Fruit fly (Drosophila melanogaster) whole organism, wandering third instar larva: ENCODE results near the gene gammaSnap2.

Source experiments
- CG32264 ChIP-seq: fragments of 200-800 bp; sonication (Bioruptor generic); optimal IDR thresholded peaks from 2 replicates; lab custom pipeline; 2016; ENCODE audit warnings: missing biosample characterization, missing genetic modification characterization
- CrebA ChIP-seq: fragments of 200-800 bp; sonication (Bioruptor generic); optimal IDR thresholded peaks from 2 replicates; lab custom pipeline; 2016; ENCODE audit warnings: missing biosample characterization, mild to moderate bottlenecking, missing genetic modification characterization, borderline replicate concordance
- Dfd ChIP-seq: fragments of >200 bp; optimal IDR thresholded peaks from 2 replicates; lab custom pipeline; 2017; ENCODE audit warnings: missing biosample characterization, missing genetic modification characterization
- Dif ChIP-seq: fragments of 200-275, 200-300 bp; sonication (Bioruptor generic); optimal IDR thresholded peaks from 2 replicates; lab custom pipeline; 2018; ENCODE audit warnings: missing biosample characterization, missing genetic modification characterization; ENCODE audit not compliant: partially characterized antibody
- GATAd ChIP-seq: sonication (Bioruptor generic); optimal IDR thresholded peaks from 2 replicates; lab custom pipeline; 2016; ENCODE audit warnings: missing biosample characterization, missing genetic modification characterization
- Hnf4 ChIP-seq: fragments of 200-800 bp; sonication (Bioruptor generic); optimal IDR thresholded peaks from 2 replicates; lab custom pipeline; 2016; ENCODE audit warnings: missing biosample characterization, mild to moderate bottlenecking, missing genetic modification characterization
- Hr78 ChIP-seq: fragments of >200 bp; optimal IDR thresholded peaks from 2 replicates; lab custom pipeline; 2017; ENCODE audit warnings: missing biosample characterization, missing genetic modification characterization
- Hr83 ChIP-seq: fragments of 200-300 bp; sonication (Bioruptor generic); optimal IDR thresholded peaks from 2 replicates; lab custom pipeline; 2016; ENCODE audit warnings: missing biosample characterization, mild to moderate bottlenecking, missing genetic modification characterization, moderate library complexity; ENCODE audit not compliant: poor library complexity, severe bottlenecking
- Jra ChIP-seq: sonication (Bioruptor generic); optimal IDR thresholded peaks from 2 replicates; lab custom pipeline; 2016; ENCODE audit warnings: missing biosample characterization, missing genetic modification characterization
- Mio ChIP-seq: sonication (Bioruptor generic); optimal IDR thresholded peaks from 2 replicates; lab custom pipeline; 2016; ENCODE audit warnings: missing biosample characterization, missing genetic modification characterization
- Myc ChIP-seq: fragments of >200 bp; optimal IDR thresholded peaks from 2 replicates; lab custom pipeline; 2017
- N ChIP-seq: fragments of >200 bp; optimal IDR thresholded peaks from 2 replicates; lab custom pipeline; 2018; ENCODE audit warnings: missing biosample characterization, missing external identifiers, missing genetic modification characterization
- Rel ChIP-seq, 2 experiments: fragments of 200-800 bp; sonication (Bioruptor generic) in 1 of 2; optimal IDR thresholded peaks; 2 replicates in 1 of 2; 3 replicates in 1 of 2; lab custom pipeline; 2016 to 2019; ENCODE audit warnings: mild to moderate bottlenecking in 2 of 2, missing biosample characterization in 2 of 2, missing genetic modification characterization in 2 of 2, moderate library complexity in 1 of 2
- Sp1 ChIP-seq: fragments of 200-800 bp; sonication (Bioruptor generic); optimal IDR thresholded peaks from 3 replicates; lab custom pipeline; 2019; ENCODE audit warnings: missing biosample characterization, mild to moderate bottlenecking, missing genetic modification characterization, moderate library complexity
- Vsx2 ChIP-seq: fragments of 200-300, 225-300 bp; sonication (Bioruptor generic); optimal IDR thresholded peaks from 2 replicates; lab custom pipeline; 2018; ENCODE audit warnings: missing biosample characterization, missing genetic modification characterization; ENCODE audit not compliant: partially characterized antibody
- br ChIP-seq: fragments of 200-800 bp; sonication (Bioruptor generic); optimal IDR thresholded peaks from 2 replicates; lab custom pipeline; 2016; ENCODE audit warnings: missing biosample characterization, missing genetic modification characterization
- dl ChIP-seq, 2 experiments: fragments of 175-275, 200-275 bp in 1 of 2; fragments of 200-275 bp in 1 of 2; sonication (Bioruptor generic); optimal IDR thresholded peaks; lab custom pipeline; 2018; ENCODE audit warnings: mild to moderate bottlenecking in 2 of 2, missing biosample characterization in 2 of 2, missing genetic modification characterization in 2 of 2, moderate library complexity in 2 of 2; ENCODE audit not compliant: partially characterized antibody in 2 of 2, insufficient read depth in 1 of 2
- dmrt93B ChIP-seq: fragments of 200-800 bp; sonication (Bioruptor generic); optimal IDR thresholded peaks from 2 replicates; lab custom pipeline; 2018; ENCODE audit warnings: missing biosample characterization, mild to moderate bottlenecking, missing genetic modification characterization
- dsf ChIP-seq: sonication (Bioruptor generic); optimal IDR thresholded peaks from 2 replicates; lab custom pipeline; 2016; ENCODE audit warnings: missing biosample characterization, missing genetic modification characterization, borderline replicate concordance
- fru ChIP-seq: fragments of 200-800 bp; sonication (Bioruptor generic); optimal IDR thresholded peaks from 3 replicates; lab custom pipeline; 2016; ENCODE audit warnings: missing biosample characterization, mild to moderate bottlenecking, missing genetic modification characterization
- h ChIP-seq: fragments of 200-800 bp; sonication (Bioruptor generic); optimal IDR thresholded peaks from 3 replicates; lab custom pipeline; 2016; ENCODE audit warnings: missing biosample characterization, mild to moderate bottlenecking, missing genetic modification characterization
- jim ChIP-seq: fragments of 175-275, 200-325 bp; sonication (Bioruptor generic); optimal IDR thresholded peaks from 2 replicates; lab custom pipeline; 2016; ENCODE audit warnings: missing biosample characterization, mild to moderate bottlenecking, missing genetic modification characterization
- pan ChIP-seq: fragments of >200 bp; optimal IDR thresholded peaks from 2 replicates; lab custom pipeline; 2017
- psq ChIP-seq: fragments of 200-800 bp; sonication (Bioruptor generic); optimal IDR thresholded peaks from 3 replicates; lab custom pipeline; 2017; ENCODE audit warnings: missing biosample characterization, mild to moderate bottlenecking, missing genetic modification characterization, moderate library complexity
- sage ChIP-seq: fragments of 200-800 bp; sonication (Bioruptor generic); optimal IDR thresholded peaks from 2 replicates; lab custom pipeline; 2016; ENCODE audit warnings: missing biosample characterization, mild to moderate bottlenecking, missing genetic modification characterization
- sv ChIP-seq: fragments of 200-800 bp; sonication (Bioruptor generic); optimal IDR thresholded peaks from 3 replicates; lab custom pipeline; 2016; ENCODE audit warnings: missing biosample characterization, missing genetic modification characterization
- tai ChIP-seq: sonication (Bioruptor generic); optimal IDR thresholded peaks from 2 replicates; lab custom pipeline; 2016; ENCODE audit warnings: missing biosample characterization, missing genetic modification characterization
- usp ChIP-seq: fragments of >200 bp; optimal IDR thresholded peaks from 2 replicates; lab custom pipeline; 2017; ENCODE audit warnings: missing biosample characterization, missing genetic modification characterization
- woc ChIP-seq: sonication (Bioruptor generic); optimal IDR thresholded peaks from 2 replicates; lab custom pipeline; 2016; ENCODE audit warnings: missing biosample characterization, mild to moderate bottlenecking, missing genetic modification characterization

gammaSnap2 gene

dm6 chr3R:10130091-10130490 is 8.9 kb upstream of the gammaSnap2 start (continued):
- TF ChIP-seq dl (GFP tag; optimal IDR thresholded peaks at IDR 0.05; lab: Kevin White, UChicago; ENCODE audit: insufficient read depth in 1 of 2, partially characterized antibody in 2 of 2) = no peak
- no peak for TF ChIP-seq tai (GFP tag; lab: Kevin White, UChicago)
- no peak for TF ChIP-seq CrebA (GFP tag; lab: Kevin White, UChicago)
- TF ChIP-seq Hnf4 = peak; percentile 56
- TF ChIP-seq, all 38 proteins: peak for 14

dm6 chr3R:10125477-10125876 is 4.3 kb upstream of the gammaSnap2 start, which contains the start of gene knk:
Gene knk, minus strand, starts transcription at chr3R:10125664.
- TF ChIP-seq fru (GFP tag; lab: Kevin White, UChicago) (no peak), Dif (peak; percentile 69), Vsx2 (GFP tag; lab: Kevin White, UChicago) (peak; percentile 56), GATAd (GFP tag; lab: Kevin White, UChicago) (no peak), CrebA (GFP tag; lab: Kevin White, UChicago) (no peak), Jra (GFP tag; lab: Kevin White, UChicago) (no peak), tai (GFP tag; lab: Kevin White, UChicago) (peak; percentile 14), woc (GFP tag; lab: Kevin White, UChicago) (peak; percentile 10), Hr78 (GFP tag; lab: Kevin White, UChicago) (no peak), N (no peak), Hnf4 (peak; percentile 52), dl (GFP tag; optimal IDR thresholded peaks at IDR 0.05; lab: Kevin White, UChicago; ENCODE audit: insufficient read depth in 1 of 2, partially characterized antibody in 2 of 2) (peak in 1 of 2 experiments; percentile 47), h (GFP tag; lab: Kevin White, UChicago) (peak; percentile 35), Mio (no peak)
- TF ChIP-seq, all 38 proteins: peak for 7

dm6 chr3R:10124764-10125163 is 3.6 kb upstream of the gammaSnap2 start:
- TF ChIP-seq woc (GFP tag; lab: Kevin White, UChicago) (no peak), CrebA (GFP tag; lab: Kevin White, UChicago) (no peak), br (GFP tag; lab: Kevin White, UChicago) (no peak), Myc (no peak), h (GFP tag; lab: Kevin White, UChicago) (no peak), dmrt93B (no peak), Jra (GFP tag; lab: Kevin White, UChicago) (no peak), Mio (no peak), CG32264 (GFP tag; lab: Kevin White, UChicago) (no peak), pan (lab: Kevin White, UChicago) (no peak), Sp1 (no peak), sv (no peak), dl (GFP tag; optimal IDR thresholded peaks at IDR 0.05; lab: Kevin White, UChicago; ENCODE audit: insufficient read depth in 1 of 2, partially characterized antibody in 2 of 2) (no peak)

- TF ChIP-seq jim (no peak), tai (GFP tag; lab: Kevin White, UChicago) (no peak), usp (GFP tag; lab: Kevin White, UChicago) (no peak), Rel (GFP tag; optimal IDR thresholded peaks at IDR 0.05; lab: Kevin White, UChicago) (no peak), Rel (tag; optimal IDR thresholded peaks at IDR 0.05; lab: Kevin White, UChicago) (peak; percentile 60), Vsx2 (GFP tag; lab: Kevin White, UChicago) (peak; percentile 59), h (GFP tag; lab: Kevin White, UChicago) (peak; percentile 62)
Observed at dm6 chr3R:10119592-10119991, 1.6 kb downstream of the gammaSnap2 start.

dm6 chr3R:10115797-10116196 is 5.4 kb downstream of the gammaSnap2 start:
- TF ChIP-seq dl (GFP tag; optimal IDR thresholded peaks at IDR 0.05; lab: Kevin White, UChicago; ENCODE audit: insufficient read depth in 1 of 2, partially characterized antibody in 2 of 2) (no peak), Rel (GFP tag; optimal IDR thresholded peaks at IDR 0.05; lab: Kevin White, UChicago) (no peak), Rel (tag; optimal IDR thresholded peaks at IDR 0.05; lab: Kevin White, UChicago) (no peak), dsf (GFP tag; lab: Kevin White, UChicago) (no peak), psq (GFP tag; lab: Kevin White, UChicago) (no peak), CrebA (GFP tag; lab: Kevin White, UChicago) (no peak), sage (GFP tag; lab: Kevin White, UChicago) (no peak), GATAd (GFP tag; lab: Kevin White, UChicago) (no peak), Myc (no peak), h (GFP tag; lab: Kevin White, UChicago) (no peak), jim (no peak), usp (GFP tag; lab: Kevin White, UChicago) (no peak), Hr83 (no peak), Hnf4 (no peak), Vsx2 (GFP tag; lab: Kevin White, UChicago) (no peak), fru (GFP tag; lab: Kevin White, UChicago) (no peak), Dfd (GFP tag; lab: Kevin White, UChicago) (no peak)
- TF ChIP-seq, all 38 proteins: peak for 0
